Worm (Caenorhabditis elegans): ENCODE data around the gene F54D5.17.

- TF ChIP-seq ama-1 (optimal IDR thresholded peaks at IDR 0.05), result no peak
- no peak for TF ChIP-seq sea-1 (GFP tag; conservative IDR thresholded peaks at IDR 0.05)
- no peak for TF ChIP-seq scrt-1 (GFP tag; IDR thresholded peaks at IDR 0.05)
- TF ChIP-seq ets-7 (tag; optimal IDR thresholded peaks at IDR 0.05), result no peak
- TF ChIP-seq hmbx-1 (tag; optimal IDR thresholded peaks at IDR 0.05), result no peak
- no peak for TF ChIP-seq B0310.2 (tag; optimal IDR thresholded peaks at IDR 0.05)
- no peak for TF ChIP-seq tbx-11 (GFP tag; IDR thresholded peaks at IDR 0.05)
- no peak for TF ChIP-seq tbx-37 (GFP tag; conservative IDR thresholded peaks at IDR 0.05)
These were observed 19.9 kb upstream of the F54D5.17 start for ce11 chrII:11536505-11536904.
